Fruit fly (Drosophila melanogaster) whole organism, embryonic: ENCODE data around the gene CG14329.

Source experiments
- Abd-B ChIP-seq: fragments of 200-800 bp; sonication (Bioruptor generic); optimal IDR thresholded peaks from 2 replicates; lab custom pipeline; 2018; ENCODE audit warnings: missing biosample characterization, mild to moderate bottlenecking, missing genetic modification characterization, moderate library complexity
- Aef1 ChIP-seq: fragments of 200-800 bp; sonication (Bioruptor generic); IDR thresholded peaks from 3 replicates; pipeline ENCODE4 v1.3.6; 2022; ENCODE audit warnings: missing biosample characterization, missing genetic modification characterization
- CG10979 ChIP-seq: fragments of 200-800 bp; sonication (Bioruptor generic); optimal IDR thresholded peaks from 2 replicates; lab custom pipeline; 2018; ENCODE audit warnings: missing biosample characterization, mild to moderate bottlenecking, missing genetic modification characterization, moderate library complexity
- CG12391 ChIP-seq: fragments of 200-800 bp; sonication (Bioruptor generic); optimal IDR thresholded peaks from 3 replicates; lab custom pipeline; 2018; ENCODE audit warnings: missing biosample characterization, mild to moderate bottlenecking, missing genetic modification characterization, moderate library complexity
- CG15073 ChIP-seq: fragments of 200-800 bp; sonication (Bioruptor generic); optimal IDR thresholded peaks from 2 replicates; lab custom pipeline; 2016; ENCODE audit warnings: missing biosample characterization, missing genetic modification characterization
- CG17829 ChIP-seq: fragments of 200-800 bp; optimal IDR thresholded peaks from 2 replicates; lab custom pipeline; 2019; ENCODE audit warnings: missing biosample characterization, mild to moderate bottlenecking, missing genetic modification characterization, moderate library complexity
- CG18262 ChIP-seq: fragments of 200-800 bp; optimal IDR thresholded peaks from 3 replicates; lab custom pipeline; 2019; ENCODE audit warnings: missing biosample characterization, mild to moderate bottlenecking, missing genetic modification characterization, moderate library complexity
- CG2712 ChIP-seq: fragments of 200-800 bp; optimal IDR thresholded peaks from 3 replicates; lab custom pipeline; 2019; ENCODE audit warnings: missing biosample characterization, mild to moderate bottlenecking, missing genetic modification characterization, moderate library complexity
- CG2889 ChIP-seq: fragments of 200-800 bp; sonication (Bioruptor generic); IDR thresholded peaks from 3 replicates; pipeline ENCODE4 v1.3.6; 2022; ENCODE audit warnings: missing biosample characterization, missing genetic modification characterization
- CG31365 ChIP-seq: fragments of 200-800 bp; sonication (Bioruptor generic); optimal IDR thresholded peaks from 2 replicates; lab custom pipeline; 2018; ENCODE audit warnings: missing biosample characterization, mild to moderate bottlenecking, missing genetic modification characterization
- CG34224 ChIP-seq: fragments of 200-800 bp; sonication (Bioruptor generic); IDR thresholded peaks from 3 replicates; pipeline ENCODE4 v1.3.6; 2022; ENCODE audit warnings: missing biosample characterization, missing genetic modification characterization; ENCODE audit not compliant: partially characterized antibody
- CG3838 ChIP-seq: fragments of 200-800 bp; sonication (Bioruptor generic); optimal IDR thresholded peaks from 3 replicates; lab custom pipeline; 2016; ENCODE audit warnings: missing biosample characterization, missing genetic modification characterization
- CG4424 ChIP-seq: fragments of 200-800 bp; sonication (Bioruptor generic); optimal IDR thresholded peaks from 3 replicates; lab custom pipeline; 2016; ENCODE audit warnings: missing biosample characterization, missing genetic modification characterization
- CG5180 ChIP-seq: fragments of 200-800 bp; sonication (Bioruptor generic); optimal IDR thresholded peaks from 3 replicates; lab custom pipeline; 2017; ENCODE audit warnings: missing biosample characterization, missing genetic modification characterization, mild to moderate bottlenecking, moderate library complexity, missing genetic modification reagents
- CG6689 ChIP-seq: fragments of 200-800 bp; sonication (Bioruptor generic); IDR thresholded peaks from 2 replicates; pipeline ENCODE4 v1.3.6; 2022; ENCODE audit warnings: missing biosample characterization, missing genetic modification characterization
- E2f1 ChIP-seq: fragments of 200-800 bp; sonication (Bioruptor generic); IDR thresholded peaks from 2 replicates; pipeline ENCODE4 v1.3.6; 2022; ENCODE audit warnings: missing biosample characterization, missing genetic modification characterization
- Fer2 ChIP-seq: fragments of 200-800 bp; sonication (Bioruptor generic); optimal IDR thresholded peaks from 2 replicates; lab custom pipeline; 2018; ENCODE audit warnings: missing biosample characterization, mild to moderate bottlenecking, missing genetic modification characterization, moderate library complexity
- Jarid2 ChIP-seq: fragments of 200-800 bp; sonication (Bioruptor generic); optimal IDR thresholded peaks from 3 replicates; lab custom pipeline; 2017; ENCODE audit warnings: mild to moderate bottlenecking, missing biosample characterization, missing genetic modification reagents, missing genetic modification characterization
- Max ChIP-seq: fragments of 200-800 bp; sonication (Bioruptor generic); optimal IDR thresholded peaks from 2 replicates; lab custom pipeline; 2016; ENCODE audit warnings: missing biosample characterization, mild to moderate bottlenecking, missing genetic modification characterization
- Mrtf ChIP-seq: fragments of 200-800 bp; sonication (Bioruptor generic); IDR thresholded peaks from 3 replicates; pipeline ENCODE4 v1.3.6; 2022; ENCODE audit warnings: missing biosample characterization, missing genetic modification characterization
- Scr ChIP-seq: fragments of 200-800 bp; sonication (Bioruptor generic); IDR thresholded peaks from 2 replicates; pipeline ENCODE4 v1.3.6; 2022; ENCODE audit warnings: missing biosample characterization, missing genetic modification characterization; ENCODE audit not compliant: partially characterized antibody
- Sox102F ChIP-seq: fragments of 200-800 bp; sonication (Bioruptor generic); optimal IDR thresholded peaks from 2 replicates; lab custom pipeline; 2018; ENCODE audit warnings: missing biosample characterization, mild to moderate bottlenecking, missing genetic modification characterization, moderate library complexity
- Stat92E ChIP-seq, 3 experiments: fragments of >200 bp in 2 of 3; fragments of 200-800 bp in 1 of 3; sonication (Bioruptor generic) in 1 of 3; optimal IDR thresholded peaks; 2 replicates each; lab custom pipeline; 2017 to 2019; ENCODE audit warnings: missing biosample characterization in 3 of 3, missing genetic modification characterization in 3 of 3, mild to moderate bottlenecking in 1 of 3, moderate library complexity in 1 of 3
- Xrp1 ChIP-seq: fragments of 200-800 bp; sonication (Bioruptor generic); IDR thresholded peaks from 2 replicates; pipeline ENCODE4 v1.3.6; 2022; ENCODE audit warnings: missing biosample characterization, missing genetic modification characterization
- bowl ChIP-seq: fragments of 200-800 bp; sonication (Bioruptor generic); IDR thresholded peaks from 2 replicates; pipeline ENCODE4 v1.3.6; 2022; ENCODE audit warnings: missing biosample characterization, missing genetic modification characterization
- bsh ChIP-seq, 2 experiments: fragments of 200-800 bp; sonication (Bioruptor generic); optimal IDR thresholded peaks; 2 replicates each; lab custom pipeline; 2017 to 2018; ENCODE audit warnings: mild to moderate bottlenecking in 2 of 2, missing biosample characterization in 2 of 2, missing genetic modification characterization in 2 of 2, moderate library complexity in 1 of 2
- cato ChIP-seq: fragments of 200-800 bp; sonication (Bioruptor generic); optimal IDR thresholded peaks from 2 replicates; lab custom pipeline; 2016; ENCODE audit warnings: missing biosample characterization, missing genetic modification characterization, borderline replicate concordance
- crc ChIP-seq: fragments of 200-800 bp; sonication (Bioruptor generic); optimal IDR thresholded peaks from 2 replicates; lab custom pipeline; 2016; ENCODE audit warnings: missing biosample characterization, missing genetic modification characterization
- dmrt11E ChIP-seq: fragments of 200-800 bp; sonication (Bioruptor generic); optimal IDR thresholded peaks from 3 replicates; lab custom pipeline; 2018; ENCODE audit warnings: missing biosample characterization, mild to moderate bottlenecking, missing genetic modification characterization, moderate library complexity
- gsb ChIP-seq: fragments of 200-800 bp; sonication (Bioruptor generic); IDR thresholded peaks from 2 replicates; pipeline ENCODE4 v1.3.6; 2022; ENCODE audit warnings: missing biosample characterization, missing genetic modification characterization
- gsb-n ChIP-seq: fragments of 200-800 bp; sonication (Bioruptor generic); optimal IDR thresholded peaks from 3 replicates; lab custom pipeline; 2018; ENCODE audit warnings: missing biosample characterization, mild to moderate bottlenecking, missing genetic modification characterization
- kah ChIP-seq: fragments of 200-800 bp; sonication (Bioruptor generic); optimal IDR thresholded peaks from 2 replicates; lab custom pipeline; 2018; ENCODE audit warnings: missing biosample characterization, mild to moderate bottlenecking, missing genetic modification characterization
- lola ChIP-seq, 3 experiments: fragments of >200 bp in 2 of 3; fragments of 200-800 bp in 1 of 3; sonication (Bioruptor generic) in 1 of 3; optimal IDR thresholded peaks; 2 replicates each; lab custom pipeline; 2017 to 2019; ENCODE audit warnings: missing biosample characterization in 3 of 3, missing genetic modification characterization in 3 of 3, mild to moderate bottlenecking in 1 of 3, moderate library complexity in 1 of 3
- phol ChIP-seq: fragments of 200-800 bp; sonication (Bioruptor generic); optimal IDR thresholded peaks from 3 replicates; lab custom pipeline; 2018; ENCODE audit warnings: missing biosample characterization, mild to moderate bottlenecking, missing genetic modification characterization, moderate library complexity
- prd ChIP-seq, 3 experiments: fragments of >200 bp in 2 of 3; fragments of 200-800 bp in 1 of 3; sonication (Bioruptor generic) in 1 of 3; optimal IDR thresholded peaks in 2 of 3; IDR thresholded peaks in 1 of 3; 2 replicates in 2 of 3; 3 replicates in 1 of 3; pipeline versions ENCODE4 v1.3.6 to Lab custom; 2017 to 2022; ENCODE audit warnings: missing biosample characterization in 1 of 3, missing genetic modification characterization in 1 of 3
- rib ChIP-seq: fragments of 200-800 bp; sonication (Bioruptor generic); IDR thresholded peaks from 2 replicates; pipeline ENCODE4 v1.3.6; 2022; ENCODE audit warnings: missing biosample characterization, missing genetic modification characterization
- sens ChIP-seq: fragments of 200-800 bp; sonication (Bioruptor generic); peaks from one replicate; lab custom pipeline; 2016; ENCODE audit warnings: missing biosample characterization, missing genetic modification characterization
- shn ChIP-seq: fragments of 200-800 bp; sonication (Bioruptor generic); optimal IDR thresholded peaks from 3 replicates; lab custom pipeline; 2016; ENCODE audit warnings: missing biosample characterization, missing genetic modification characterization
- sr ChIP-seq: fragments of 200-800 bp; sonication (Bioruptor generic); IDR thresholded peaks from 3 replicates; pipeline ENCODE4 v1.3.6; 2022; ENCODE audit warnings: missing biosample characterization, missing genetic modification characterization

CG14329 gene

dm6 chr3R:17609059-17609458 is at the start of gene CG14329:
Gene CG14329, plus strand, starts transcription at chr3R:17609359.
- TF ChIP-seq CG31365 (tag; lab: Kevin White, UChicago) (no peak), CG12391 (no peak), CG5180 (GFP tag; lab: Kevin White, UChicago) (no peak), kah (GFP tag; lab: Kevin White, UChicago) (no peak), sr (GFP tag; lab: Robert Waterston, UW) (0 out of 3 replicates have a peak, but pooled peaks have one; percentile 22), Stat92E (GFP tag; optimal IDR thresholded peaks at IDR 0.05; lab: Kevin White, UChicago) (no peak), bowl (GFP tag; lab: Robert Waterston, UW) (no peak)

dm6 chr3R:17561175-17561574 is 48.0 kb upstream of the CG14329 start:
- TF ChIP-seq CG15073 (GFP tag; lab: Kevin White, UChicago) (no peak), Mrtf (GFP tag; lab: Robert Waterston, UW) (no peak), Aef1 (GFP tag; lab: Robert Waterston, UW) (no peak), Max (GFP tag; lab: Kevin White, UChicago) (no peak), Abd-B (GFP tag; lab: Kevin White, UChicago) (peak; percentile 4), shn (GFP tag; lab: Kevin White, UChicago) (no peak), Scr (GFP tag; lab: Robert Waterston, UW) (no peak), gsb (GFP tag; lab: Robert Waterston, UW) (no peak), CG17829 (tag; lab: Kevin White, UChicago) (no peak), sr (GFP tag; lab: Robert Waterston, UW) (no peak), bsh (GFP tag; optimal IDR thresholded peaks at IDR 0.05; lab: Kevin White, UChicago) (peak in 1 of 2 experiments; percentile 27), dmrt11E (tag; lab: Kevin White, UChicago) (peak; percentile 35), Sox102F (GFP tag; lab: Kevin White, UChicago) (peak; percentile 41)

dm6 chr3R:17564837-17565236 is 44.3 kb upstream of the CG14329 start:
- no peak for TF ChIP-seq Jarid2 (GFP tag; lab: Kevin White, UChicago)
- TF ChIP-seq CG17829 (tag; lab: Kevin White, UChicago): peak; percentile 26
- 0 out of 2 replicates have a peak, but pooled peaks have one; percentile 8 for TF ChIP-seq CG6689 (GFP tag; lab: Robert Waterston, UW)
- TF ChIP-seq CG34224 (GFP tag; lab: Robert Waterston, UW): no peak
- TF ChIP-seq Fer2 (tag; lab: Kevin White, UChicago): no peak
- TF ChIP-seq CG2712: peak; percentile 52
- no peak for TF ChIP-seq crc (GFP tag; lab: Kevin White, UChicago)
- TF ChIP-seq lola (GFP tag; optimal IDR thresholded peaks at IDR 0.05; lab: Kevin White, UChicago): peak in 1 of 3 experiments; percentile 29
- TF ChIP-seq CG18262 (tag; lab: Kevin White, UChicago): peak; percentile 51
- TF ChIP-seq E2f1 (GFP tag; lab: Robert Waterston, UW): 0 out of 2 replicates have a peak, but pooled peaks have one; percentile 9
- TF ChIP-seq Xrp1 (GFP tag; lab: Robert Waterston, UW): peak; percentile 49; the same call in 1 of the 2 replicates
- TF ChIP-seq CG4424: peak; percentile 13
- no peak for TF ChIP-seq prd (optimal IDR thresholded peaks at IDR 0.05; lab: Kevin White, UChicago)
- peak; percentile 49; the same call in 1 of the 3 replicates for TF ChIP-seq prd (GFP tag; IDR thresholded peaks at IDR 0.05; lab: Robert Waterston, UW)
- TF ChIP-seq CG2889 (GFP tag; lab: Robert Waterston, UW): no peak
- no peak for TF ChIP-seq CG3838 (GFP tag; lab: Kevin White, UChicago)
- no peak for TF ChIP-seq cato (GFP tag; lab: Kevin White, UChicago)
- peak; percentile 42 for TF ChIP-seq CG10979 (tag; lab: Kevin White, UChicago)
- TF ChIP-seq dmrt11E (tag; lab: Kevin White, UChicago): peak; percentile 44
- TF ChIP-seq phol (tag; lab: Kevin White, UChicago): peak; percentile 14
- TF ChIP-seq sens (GFP tag; lab: Kevin White, UChicago): peak; percentile 76
- TF ChIP-seq rib (GFP tag; lab: Robert Waterston, UW): no peak
- peak; percentile 8 for TF ChIP-seq gsb-n (tag; lab: Kevin White, UChicago)
